Worm (Caenorhabditis elegans) whole organism, late embryonic: ENCODE measurements around the gene wbp-2.

ENCODE experiments used
- C08G9.2 ChIP-seq: sonication (generic microtip); optimal IDR thresholded peaks from 2 replicates; lab custom pipeline; 2016; ENCODE audit warnings: mild to moderate bottlenecking, missing genetic modification characterization, moderate library complexity, missing compliant biosample characterization
- C38D4.7 ChIP-seq: fragments of 200-800 bp; sonication (Bioruptor generic); optimal IDR thresholded peaks from 2 replicates; lab custom pipeline; 2018; ENCODE audit warnings: mild to moderate bottlenecking, missing genetic modification characterization, moderate library complexity, missing compliant biosample characterization
- F13H6.1 ChIP-seq: sonication (generic microtip); optimal IDR thresholded peaks from 2 replicates; lab custom pipeline; 2016; ENCODE audit warnings: missing genetic modification characterization, missing compliant biosample characterization
- K02D7.2 ChIP-seq: sonication (generic microtip); optimal IDR thresholded peaks from 2 replicates; lab custom pipeline; 2017; ENCODE audit warnings: mild to moderate bottlenecking, missing genetic modification characterization, missing compliant biosample characterization
- K09A11.1 ChIP-seq: sonication (generic microtip); optimal IDR thresholded peaks from 2 replicates; lab custom pipeline; 2017; ENCODE audit warnings: antibody characterized with exemption, mild to moderate bottlenecking, missing genetic modification characterization, missing compliant biosample characterization; ENCODE audit not compliant: insufficient read depth
- T23F11.4 ChIP-seq: fragments of 200-800 bp; sonication (Bioruptor generic); optimal IDR thresholded peaks from 2 replicates; lab custom pipeline; 2018; ENCODE audit warnings: mild to moderate bottlenecking, missing genetic modification characterization, missing compliant biosample characterization
- Y22D7AL.16 ChIP-seq: sonication (generic microtip); optimal IDR thresholded peaks from 2 replicates; lab custom pipeline; 2016; ENCODE audit warnings: missing genetic modification characterization, missing compliant biosample characterization
- ahr-1 ChIP-seq: sonication (generic microtip); optimal IDR thresholded peaks from 2 replicates; lab custom pipeline; 2016; ENCODE audit warnings: missing genetic modification characterization, missing compliant biosample characterization
- ama-1 ChIP-seq: fragments of 150-350 bp; optimal IDR thresholded peaks from 2 replicates; lab custom pipeline; 2014
- ceh-14 ChIP-seq: sonication (generic microtip); optimal IDR thresholded peaks from 2 replicates; lab custom pipeline; 2016; ENCODE audit warnings: missing genotype, missing genetic modification characterization, missing compliant biosample characterization
- ceh-18 ChIP-seq: sonication (generic microtip); optimal IDR thresholded peaks from 2 replicates; lab custom pipeline; 2016; ENCODE audit warnings: missing genetic modification characterization, missing compliant biosample characterization
- ceh-2 ChIP-seq: sonication (generic microtip); optimal IDR thresholded peaks from 2 replicates; lab custom pipeline; 2016; ENCODE audit warnings: missing genotype, missing genetic modification characterization, missing compliant biosample characterization
- ceh-31 ChIP-seq: sonication (generic microtip); optimal IDR thresholded peaks from 2 replicates; lab custom pipeline; 2016; ENCODE audit warnings: missing genetic modification characterization, missing compliant biosample characterization
- ceh-45 ChIP-seq: fragments of 200-800 bp; sonication (Bioruptor generic); IDR thresholded peaks from 2 replicates; pipeline ENCODE4 v1.3.6; 2022; ENCODE audit warnings: missing genetic modification reagents, missing genetic modification characterization, missing compliant biosample characterization
- ceh-9 ChIP-seq: sonication (generic microtip); optimal IDR thresholded peaks from 2 replicates; lab custom pipeline; 2016; ENCODE audit warnings: mild to moderate bottlenecking, missing genetic modification characterization, inconsistent platforms, missing compliant biosample characterization
- che-1 ChIP-seq: sonication (generic microtip); optimal IDR thresholded peaks from 2 replicates; lab custom pipeline; 2016; ENCODE audit warnings: mild to moderate bottlenecking, missing genetic modification characterization, missing compliant biosample characterization
- dmd-4 ChIP-seq: sonication (generic microtip); optimal IDR thresholded peaks from 2 replicates; lab custom pipeline; 2016; ENCODE audit warnings: borderline replicate concordance, missing genetic modification characterization, missing compliant biosample characterization
- dve-1 ChIP-seq: sonication (generic microtip); optimal IDR thresholded peaks from 2 replicates; lab custom pipeline; 2017; ENCODE audit warnings: antibody characterized with exemption, mild to moderate bottlenecking, missing genetic modification characterization, missing compliant biosample characterization
- elt-2 ChIP-seq: sonication (generic microtip); optimal IDR thresholded peaks from 2 replicates; lab custom pipeline; 2016; ENCODE audit warnings: missing genetic modification reagents, missing genetic modification characterization, missing compliant biosample characterization
- ets-4 ChIP-seq: sonication (generic microtip); optimal IDR thresholded peaks from 2 replicates; lab custom pipeline; 2016; ENCODE audit warnings: missing genetic modification characterization, missing compliant biosample characterization
- eyg-1 ChIP-seq: sonication (generic microtip); optimal IDR thresholded peaks from 2 replicates; lab custom pipeline; 2016; ENCODE audit warnings: missing genotype, missing genetic modification characterization, missing compliant biosample characterization
- fax-1 ChIP-seq: sonication (generic microtip); optimal IDR thresholded peaks from 2 replicates; lab custom pipeline; 2016; ENCODE audit warnings: missing genotype, missing genetic modification characterization, missing compliant biosample characterization
- fkh-10 ChIP-seq: fragments of 150-350 bp; optimal IDR thresholded peaks from 2 replicates; lab custom pipeline; 2014; ENCODE audit warnings: missing biosample characterization, missing genetic modification reagents, missing genetic modification characterization
- fkh-6 ChIP-seq: sonication (generic microtip); optimal IDR thresholded peaks from 2 replicates; lab custom pipeline; 2016; ENCODE audit warnings: missing genetic modification characterization, missing compliant biosample characterization
- gmeb-2 ChIP-seq: sonication (generic microtip); optimal IDR thresholded peaks from 2 replicates; lab custom pipeline; 2016; ENCODE audit warnings: missing genetic modification characterization, inconsistent platforms, missing compliant biosample characterization
- hlh-13 ChIP-seq: fragments of 200-800 bp; sonication (Bioruptor generic); optimal IDR thresholded peaks from 2 replicates; lab custom pipeline; 2018; ENCODE audit warnings: mild to moderate bottlenecking, missing genetic modification characterization, missing compliant biosample characterization
- hlh-30 ChIP-seq: sonication (generic microtip); optimal IDR thresholded peaks from 2 replicates; lab custom pipeline; 2017; ENCODE audit warnings: antibody characterized with exemption, missing genetic modification characterization, missing compliant biosample characterization; ENCODE audit not compliant: insufficient read depth
- hlh-6 ChIP-seq: sonication (generic microtip); optimal IDR thresholded peaks from 2 replicates; lab custom pipeline; 2016; ENCODE audit warnings: missing genotype, missing genetic modification characterization, missing compliant biosample characterization
- lim-6 ChIP-seq: sonication (generic microtip); optimal IDR thresholded peaks from 2 replicates; lab custom pipeline; 2016; ENCODE audit warnings: missing genetic modification characterization, missing compliant biosample characterization
- lin-11 ChIP-seq: fragments of 200-800 bp; sonication (Bioruptor generic); optimal IDR thresholded peaks from 2 replicates; lab custom pipeline; 2018; ENCODE audit warnings: mild to moderate bottlenecking, missing genetic modification characterization, missing compliant biosample characterization
- madf-2 ChIP-seq: sonication (generic microtip); optimal IDR thresholded peaks from 2 replicates; lab custom pipeline; 2017; ENCODE audit warnings: missing genetic modification characterization, missing compliant biosample characterization
- nfya-1 ChIP-seq: sonication (generic microtip); optimal IDR thresholded peaks from 2 replicates; lab custom pipeline; 2017; ENCODE audit warnings: missing genetic modification characterization, mild to moderate bottlenecking, missing compliant biosample characterization, antibody characterized with exemption, moderate library complexity
- npax-4 ChIP-seq: sonication (generic microtip); optimal IDR thresholded peaks from 2 replicates; lab custom pipeline; 2016; ENCODE audit warnings: missing genetic modification characterization, missing compliant biosample characterization
- odd-2 ChIP-seq: sonication (generic microtip); optimal IDR thresholded peaks from 2 replicates; lab custom pipeline; 2017; ENCODE audit warnings: antibody characterized with exemption, mild to moderate bottlenecking, missing genetic modification characterization, missing compliant biosample characterization
- pag-3 ChIP-seq: sonication (generic microtip); optimal IDR thresholded peaks from 2 replicates; lab custom pipeline; 2016; ENCODE audit warnings: missing compliant biosample characterization, missing genetic modification characterization, borderline replicate concordance
- pha-2 ChIP-seq: sonication (generic microtip); optimal IDR thresholded peaks from 2 replicates; lab custom pipeline; 2017; ENCODE audit warnings: mild to moderate bottlenecking, missing genetic modification characterization, missing compliant biosample characterization
- pqm-1 ChIP-seq: sonication (generic microtip); optimal IDR thresholded peaks from 2 replicates; lab custom pipeline; 2016; ENCODE audit warnings: missing genetic modification characterization, missing compliant biosample characterization
- ref-2 ChIP-seq: sonication (generic microtip); optimal IDR thresholded peaks from 2 replicates; lab custom pipeline; 2016; ENCODE audit warnings: missing genetic modification characterization, missing compliant biosample characterization
- rnt-1 ChIP-seq: sonication (generic microtip); optimal IDR thresholded peaks from 2 replicates; lab custom pipeline; 2016; ENCODE audit warnings: missing genetic modification characterization, missing compliant biosample characterization
- sdc-2 ChIP-seq: sonication (generic microtip); optimal IDR thresholded peaks from 2 replicates; lab custom pipeline; 2016; ENCODE audit warnings: missing genotype, missing genetic modification characterization, missing compliant biosample characterization
- sox-4 ChIP-seq: sonication (generic microtip); optimal IDR thresholded peaks from 2 replicates; lab custom pipeline; 2017; ENCODE audit warnings: mild to moderate bottlenecking, missing genetic modification characterization, inconsistent platforms, missing compliant biosample characterization
- syd-9 ChIP-seq: sonication (generic microtip); optimal IDR thresholded peaks from 2 replicates; lab custom pipeline; 2016; ENCODE audit warnings: mild to moderate bottlenecking, missing genetic modification characterization, moderate library complexity, missing compliant biosample characterization
- tbx-2 ChIP-seq: sonication (generic microtip); optimal IDR thresholded peaks from 2 replicates; lab custom pipeline; 2016; ENCODE audit warnings: missing genetic modification characterization, missing compliant biosample characterization
- tbx-7 ChIP-seq: sonication (generic microtip); optimal IDR thresholded peaks from 2 replicates; lab custom pipeline; 2016; ENCODE audit warnings: missing genotype, missing genetic modification characterization, missing compliant biosample characterization
- unc-3 ChIP-seq, 2 experiments: fragments of 200-800 bp in 1 of 2; sonication (Bioruptor generic) in 1 of 2; sonication (generic microtip) in 1 of 2; conservative IDR thresholded peaks in 1 of 2; optimal IDR thresholded peaks in 1 of 2; 2 replicates each; pipeline versions ENCODE4 v1.3.6 to Lab custom; 2016 to 2022; ENCODE audit warnings: missing compliant biosample characterization in 2 of 2, missing genetic modification characterization in 2 of 2, missing genetic modification reagents in 1 of 2
- unc-42 ChIP-seq: sonication (generic microtip); optimal IDR thresholded peaks from 2 replicates; lab custom pipeline; 2016; ENCODE audit warnings: missing genotype, missing genetic modification characterization, missing compliant biosample characterization
- unc-55 ChIP-seq: sonication (generic microtip); optimal IDR thresholded peaks from 2 replicates; lab custom pipeline; 2017; ENCODE audit warnings: missing biosample characterization, missing genetic modification reagents, missing genetic modification characterization
- unc-86 ChIP-seq: sonication (generic microtip); optimal IDR thresholded peaks from 2 replicates; lab custom pipeline; 2016; ENCODE audit warnings: missing genetic modification characterization, missing compliant biosample characterization

The wbp-2 gene

ce11 chrII:9283668-9284357, 45.8 kb upstream of the wbp-2 start:
- TF ChIP-seq lin-11 (tag; lab: Kevin White, UChicago) (no peak), rnt-1 (tag; lab: Kevin White, UChicago) (no peak), elt-2 (tag; lab: Kevin White, UChicago) (peak; percentile 58), che-1 (tag; lab: Kevin White, UChicago) (no peak), unc-86 (tag; lab: Kevin White, UChicago) (no peak), unc-42 (tag; lab: Kevin White, UChicago) (no peak), pqm-1 (tag; lab: Kevin White, UChicago) (no peak), ceh-18 (tag; lab: Kevin White, UChicago) (peak; percentile 48), ceh-9 (tag; lab: Kevin White, UChicago) (no peak), tbx-7 (no peak), K09A11.1 (tag; lab: Kevin White, UChicago) (no peak), gmeb-2 (no peak), Y22D7AL.16 (tag; lab: Kevin White, UChicago) (no peak), ets-4 (tag; lab: Kevin White, UChicago) (no peak), hlh-6 (no peak), unc-55 (GFP tag; lab: Kevin White, UChicago) (peak; percentile 84), F13H6.1 (tag; lab: Kevin White, UChicago) (no peak), pag-3 (tag; lab: Kevin White, UChicago) (no peak), ceh-31 (tag; lab: Kevin White, UChicago) (no peak), dve-1 (no peak), ref-2 (tag; lab: Kevin White, UChicago) (no peak), eyg-1 (no peak), sox-4 (tag; lab: Kevin White, UChicago) (no peak), pha-2 (tag; lab: Kevin White, UChicago) (no peak), sdc-2 (tag; lab: Kevin White, UChicago) (no peak), fkh-6 (no peak), unc-3 (GFP tag; conservative IDR thresholded peaks at IDR 0.05; lab: Robert Waterston, UW) (no peak), unc-3 (tag; optimal IDR thresholded peaks at IDR 0.05; lab: Kevin White, UChicago) (no peak), madf-2 (no peak), K02D7.2 (tag; lab: Kevin White, UChicago) (no peak), hlh-30 (tag; lab: Kevin White, UChicago) (peak; percentile 55), C38D4.7 (GFP tag; lab: Kevin White, UChicago) (no peak), T23F11.4 (no peak), syd-9 (tag; lab: Kevin White, UChicago) (no peak), ahr-1 (no peak), C08G9.2 (no peak), ama-1 (no peak), dmd-4 (no peak), tbx-2 (peak; percentile 20), nfya-1 (peak; percentile 24), ceh-14 (tag; lab: Kevin White, UChicago) (no peak), fax-1 (tag; lab: Kevin White, UChicago) (no peak), fkh-10 (GFP tag; lab: Kevin White, UChicago) (no peak), lim-6 (tag; lab: Kevin White, UChicago) (no peak), hlh-13 (GFP tag; lab: Kevin White, UChicago) (no peak), ceh-2 (tag; lab: Kevin White, UChicago) (no peak), odd-2 (tag; lab: Kevin White, UChicago) (no peak), npax-4 (tag; lab: Kevin White, UChicago) (no peak), ceh-45 (GFP tag; lab: Robert Waterston, UW) (no peak)
